Worm (Caenorhabditis elegans) whole organism, L1 larva: ENCODE data around the gene C17F4.2.

Experiments used
- C04F5.9 ChIP-seq: sonication (generic microtip); optimal IDR thresholded peaks from 2 replicates; lab custom pipeline; 2016; ENCODE audit warnings: missing genetic modification characterization, missing compliant biosample characterization
- Y116A8C.19 ChIP-seq: sonication (generic microtip); optimal IDR thresholded peaks from 2 replicates; lab custom pipeline; 2016; ENCODE audit warnings: missing compliant biosample characterization, missing genetic modification characterization, borderline replicate concordance
- aly-2 ChIP-seq: fragments of 150-350 bp; optimal IDR thresholded peaks from 2 replicates; lab custom pipeline; 2014; ENCODE audit warnings: missing biosample characterization, missing genetic modification characterization
- ceh-82 ChIP-seq, 3 experiments: fragments of 150-350 bp in 1 of 3; sonication (generic microtip) in 2 of 3; optimal IDR thresholded peaks; 2 replicates each; lab custom pipeline; 2014 to 2017; ENCODE audit warnings: missing biosample characterization in 3 of 3, missing genetic modification characterization in 3 of 3
- dpl-1 ChIP-seq, 3 experiments: fragments of 150-350 bp in 2 of 3; sonication (generic microtip) in 1 of 3; optimal IDR thresholded peaks; 2 replicates each; lab custom pipeline; 2014 to 2017; ENCODE audit warnings: missing biosample characterization in 3 of 3, missing genetic modification characterization in 3 of 3, missing genetic modification reagents in 3 of 3
- dsc-1 ChIP-seq: sonication (generic microtip); optimal IDR thresholded peaks from 2 replicates; lab custom pipeline; 2016; ENCODE audit warnings: mild to moderate bottlenecking, missing genetic modification characterization, missing compliant biosample characterization
- efl-1 ChIP-seq, 4 experiments: fragments of 150-350 bp; optimal IDR thresholded peaks in 3 of 4; peaks in 1 of 4; 1 replicate in 1 of 4; 2 replicates in 3 of 4; lab custom pipeline; 2014; ENCODE audit warnings: missing biosample characterization in 2 of 4, missing genetic modification characterization in 2 of 4, missing genetic modification reagents in 2 of 4
- egl-27 ChIP-seq, 2 experiments: fragments of 150-350 bp in 1 of 2; sonication (generic microtip); optimal IDR thresholded peaks; 3 replicates each; lab custom pipeline; 2017 to 2018; ENCODE audit warnings: missing biosample characterization in 2 of 2, missing genetic modification characterization in 2 of 2, missing genetic modification reagents in 2 of 2
- elt-3 ChIP-seq, 6 experiments: fragments of 150-350 bp in 1 of 6; sonication (generic microtip); optimal IDR thresholded peaks; 2 replicates each; lab custom pipeline; 2017 to 2018; ENCODE audit warnings: missing biosample characterization in 6 of 6, missing genetic modification characterization in 6 of 6, inconsistent platforms in 1 of 6
- ets-5 ChIP-seq: fragments of 200-800 bp; sonication (Bioruptor generic); IDR thresholded peaks from 2 replicates; pipeline ENCODE4 v1.3.6; 2022; ENCODE audit warnings: missing genetic modification characterization, missing compliant biosample characterization
- fkh-8 ChIP-seq: sonication (generic microtip); optimal IDR thresholded peaks from 2 replicates; lab custom pipeline; 2016; ENCODE audit warnings: mild to moderate bottlenecking, missing genetic modification characterization, missing compliant biosample characterization
- fos-1 ChIP-seq: fragments of 150-350 bp; optimal IDR thresholded peaks from 2 replicates; lab custom pipeline; 2014; ENCODE audit warnings: missing biosample characterization, missing genetic modification characterization
- hpl-2 ChIP-seq: fragments of 150-350 bp; optimal IDR thresholded peaks from 2 replicates; lab custom pipeline; 2014; ENCODE audit warnings: missing biosample characterization, missing genetic modification reagents, missing genetic modification characterization
- isw-1 ChIP-seq: fragments of 200-800 bp; sonication (Bioruptor generic); IDR thresholded peaks from 2 replicates; pipeline ENCODE4 v1.3.6; 2022; ENCODE audit warnings: missing genetic modification characterization, missing compliant biosample characterization
- lin-13 ChIP-seq: fragments of 150-350 bp; optimal IDR thresholded peaks from 2 replicates; lab custom pipeline; 2014; ENCODE audit warnings: missing biosample characterization, missing genetic modification reagents, missing genetic modification characterization
- lin-14 ChIP-seq: fragments of 200-800 bp; sonication (Bioruptor generic); optimal IDR thresholded peaks from 2 replicates; lab custom pipeline; 2018; ENCODE audit warnings: mild to moderate bottlenecking, missing genetic modification characterization, moderate library complexity, missing compliant biosample characterization
- lsy-2 ChIP-seq, 2 experiments: fragments of 150-350 bp; optimal IDR thresholded peaks; 2 replicates each; lab custom pipeline; 2014; ENCODE audit warnings: missing biosample characterization in 2 of 2, missing genetic modification characterization in 2 of 2
- mdl-1 ChIP-seq, 2 experiments: fragments of 150-350 bp; optimal IDR thresholded peaks; 2 replicates each; lab custom pipeline; 2014 to 2017; ENCODE audit warnings: missing biosample characterization in 2 of 2, missing genetic modification characterization in 2 of 2, inconsistent platforms in 1 of 2
- nhr-11 ChIP-seq: fragments of 150-350 bp; optimal IDR thresholded peaks from 2 replicates; lab custom pipeline; 2014; ENCODE audit warnings: missing biosample characterization, missing genetic modification characterization
- nhr-19 ChIP-seq: fragments of 200-800 bp; sonication (Bioruptor generic); conservative IDR thresholded peaks from 2 replicates; pipeline ENCODE4 v1.3.6; 2022; ENCODE audit warnings: missing genetic modification characterization, missing compliant biosample characterization
- nhr-20 ChIP-seq: sonication (generic microtip); optimal IDR thresholded peaks from 2 replicates; lab custom pipeline; 2016; ENCODE audit warnings: mild to moderate bottlenecking, missing genetic modification characterization, missing compliant biosample characterization
- nhr-237 ChIP-seq: fragments of 150-350 bp; optimal IDR thresholded peaks from 2 replicates; lab custom pipeline; 2014; ENCODE audit warnings: missing biosample characterization, missing genetic modification characterization
- nhr-76 ChIP-seq: sonication (generic microtip); optimal IDR thresholded peaks from 2 replicates; lab custom pipeline; 2017; ENCODE audit warnings: missing biosample characterization, missing genetic modification characterization
- nhr-85 ChIP-seq: sonication (generic microtip); peaks from one replicate; lab custom pipeline; 2016; ENCODE audit warnings: missing genetic modification characterization, inconsistent platforms, missing compliant biosample characterization
- pag-3 ChIP-seq: sonication (generic microtip); optimal IDR thresholded peaks from 2 replicates; lab custom pipeline; 2017; ENCODE audit warnings: missing genetic modification characterization, mild to moderate bottlenecking, missing compliant biosample characterization, antibody characterized with exemption, borderline replicate concordance; ENCODE audit not compliant: insufficient read depth
- snu-23 ChIP-seq: sonication (generic microtip); optimal IDR thresholded peaks from 2 replicates; lab custom pipeline; 2016; ENCODE audit warnings: missing genetic modification characterization, missing compliant biosample characterization
- sup-37 ChIP-seq: fragments of 200-800 bp; sonication (Bioruptor generic); optimal IDR thresholded peaks from 2 replicates; lab custom pipeline; 2018; ENCODE audit warnings: mild to moderate bottlenecking, missing genetic modification characterization, missing compliant biosample characterization
- unc-130 ChIP-seq: fragments of 150-350 bp; optimal IDR thresholded peaks from 2 replicates; lab custom pipeline; 2017; ENCODE audit warnings: missing biosample characterization, missing genetic modification characterization, inconsistent platforms
- unc-30 ChIP-seq: sonication (generic microtip); optimal IDR thresholded peaks from 2 replicates; lab custom pipeline; 2017; ENCODE audit warnings: missing biosample characterization, missing genetic modification characterization
- unc-98 ChIP-seq: fragments of 200-800 bp; sonication (Bioruptor generic); IDR thresholded peaks from 2 replicates; pipeline ENCODE4 v1.3.6; 2022; ENCODE audit warnings: missing genetic modification characterization, missing compliant biosample characterization
- vab-15 ChIP-seq: sonication (generic microtip); optimal IDR thresholded peaks from 2 replicates; lab custom pipeline; 2017; ENCODE audit warnings: missing genotype, mild to moderate bottlenecking, missing genetic modification characterization, missing compliant biosample characterization
- xbp-1 ChIP-seq: sonication (generic microtip); optimal IDR thresholded peaks from 2 replicates; lab custom pipeline; 2016; ENCODE audit warnings: missing genetic modification characterization, missing compliant biosample characterization
- zip-4 ChIP-seq: fragments of 200-800 bp; sonication (Bioruptor generic); optimal IDR thresholded peaks from 2 replicates; lab custom pipeline; 2018; ENCODE audit warnings: mild to moderate bottlenecking, missing genetic modification characterization, moderate library complexity, missing compliant biosample characterization

The C17F4.2 gene

ce11 chrII:3259254-3259653 is 10.8 kb downstream of the C17F4.2 start, which contains the start of gene gcy-19:
gcy-19 (minus strand) TSS chrII:3259354.
- TF ChIP-seq hpl-2 (GFP tag; lab: Kevin White, UChicago) (no peak), isw-1 (GFP tag; lab: Robert Waterston, UW) (no peak), elt-3 (tag; optimal IDR thresholded peaks at IDR 0.05; lab: Kevin White, UChicago) (no peak), nhr-19 (GFP tag; lab: Robert Waterston, UW) (no peak), ets-5 (GFP tag; lab: Robert Waterston, UW) (no peak)

ce11 chrII:3262504-3262903 is 14.0 kb downstream of the C17F4.2 start, which contains the start of gene F02E11.2:
F02E11.2 (plus strand) TSS chrII:3262804.
- no peak for TF ChIP-seq unc-30 (tag; lab: Kevin White, UChicago)
- no peak for TF ChIP-seq aly-2
- TF ChIP-seq egl-27 (tag; optimal IDR thresholded peaks at IDR 0.05; lab: Kevin White, UChicago), result no peak
- no peak for TF ChIP-seq ceh-82 (tag; optimal IDR thresholded peaks at IDR 0.05; lab: Kevin White, UChicago)
- no peak for TF ChIP-seq elt-3 (tag; optimal IDR thresholded peaks at IDR 0.05; lab: Kevin White, UChicago)
- no peak for TF ChIP-seq zip-4 (GFP tag; lab: Kevin White, UChicago)
- no peak for TF ChIP-seq dsc-1 (tag; lab: Kevin White, UChicago)
- TF ChIP-seq xbp-1 (tag; lab: Kevin White, UChicago), result no peak
- TF ChIP-seq unc-130 (tag; lab: Kevin White, UChicago), result no peak
- no peak for TF ChIP-seq nhr-20 (tag; lab: Kevin White, UChicago)
- no peak for TF ChIP-seq isw-1 (GFP tag; lab: Robert Waterston, UW)
- no peak for TF ChIP-seq unc-98 (GFP tag; lab: Robert Waterston, UW)
- TF ChIP-seq snu-23 (GFP tag; lab: Kevin White, UChicago), result no peak

DNA sequence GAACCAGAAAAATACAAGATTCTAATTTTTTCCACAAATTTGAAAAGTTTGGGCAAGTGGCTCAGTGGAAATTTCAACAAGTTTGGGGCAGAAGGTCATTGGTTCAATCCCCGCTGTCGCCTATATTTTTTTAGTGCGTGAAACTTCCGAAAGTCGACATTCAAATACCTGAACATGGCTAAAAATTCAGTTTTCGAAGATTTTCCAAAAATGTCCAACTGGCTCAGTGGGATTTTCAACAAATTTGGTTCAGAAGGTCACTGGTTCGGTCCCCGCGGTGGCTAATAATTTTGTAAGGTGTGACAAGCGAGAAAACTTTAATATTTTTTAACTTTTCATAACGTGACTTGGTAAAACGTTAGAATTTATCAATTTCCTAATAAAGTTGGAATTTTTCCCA is 16.2 kb downstream of the C17F4.2 start:
- TF ChIP-seq C04F5.9 (tag; lab: Kevin White, UChicago), result no peak
- TF ChIP-seq pag-3 (tag; lab: Kevin White, UChicago), result no peak
- no peak for TF ChIP-seq mdl-1 (tag; optimal IDR thresholded peaks at IDR 0.05; lab: Kevin White, UChicago)
- no peak for TF ChIP-seq Y116A8C.19
- no peak for TF ChIP-seq nhr-19 (GFP tag; lab: Robert Waterston, UW)
- TF ChIP-seq nhr-76 (tag; lab: Kevin White, UChicago), result no peak
- no peak for TF ChIP-seq fos-1 (tag; lab: Kevin White, UChicago)
- TF ChIP-seq nhr-11 (tag; lab: Kevin White, UChicago), result no peak
- no peak for TF ChIP-seq sup-37
- no peak for TF ChIP-seq zip-4 (GFP tag; lab: Kevin White, UChicago)
- TF ChIP-seq lin-14 (GFP tag; lab: Kevin White, UChicago), result no peak
- no peak for TF ChIP-seq nhr-237 (tag; lab: Kevin White, UChicago)
- TF ChIP-seq isw-1 (GFP tag; lab: Robert Waterston, UW), result no peak
- no peak for TF ChIP-seq nhr-85
- TF ChIP-seq dpl-1 (GFP tag; optimal IDR thresholded peaks at IDR 0.05; lab: Kevin White, UChicago), result no peak
- TF ChIP-seq, all 84 proteins: peak for 0

DNA sequence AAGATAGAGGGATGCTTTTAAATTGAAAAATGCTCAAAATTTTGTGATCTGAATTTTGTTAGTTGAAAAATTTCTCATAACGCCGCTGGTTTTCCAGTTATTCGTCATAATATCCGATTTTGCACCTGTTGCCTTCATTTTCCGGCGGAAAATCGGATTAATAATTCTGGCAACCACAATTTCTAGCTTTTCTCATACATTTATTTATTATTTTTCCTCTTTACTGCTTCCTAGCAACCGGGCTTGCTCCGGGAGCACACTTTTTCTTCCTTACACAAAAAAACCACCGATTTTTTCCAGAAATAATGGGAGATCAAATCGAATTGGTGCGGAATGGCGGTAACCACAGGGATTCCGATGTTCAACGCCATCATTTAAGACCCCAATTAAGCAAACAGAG is 18.9 kb downstream of the C17F4.2 start, which contains the start of gene F02E11.7:
Gene F02E11.7 (plus strand): TSS at position 301 of the 400 bp plus-strand sequence.
- peak; percentile 11 for TF ChIP-seq fkh-8 (tag; lab: Kevin White, UChicago)
- no peak for TF ChIP-seq nhr-76 (tag; lab: Kevin White, UChicago)

DNA sequence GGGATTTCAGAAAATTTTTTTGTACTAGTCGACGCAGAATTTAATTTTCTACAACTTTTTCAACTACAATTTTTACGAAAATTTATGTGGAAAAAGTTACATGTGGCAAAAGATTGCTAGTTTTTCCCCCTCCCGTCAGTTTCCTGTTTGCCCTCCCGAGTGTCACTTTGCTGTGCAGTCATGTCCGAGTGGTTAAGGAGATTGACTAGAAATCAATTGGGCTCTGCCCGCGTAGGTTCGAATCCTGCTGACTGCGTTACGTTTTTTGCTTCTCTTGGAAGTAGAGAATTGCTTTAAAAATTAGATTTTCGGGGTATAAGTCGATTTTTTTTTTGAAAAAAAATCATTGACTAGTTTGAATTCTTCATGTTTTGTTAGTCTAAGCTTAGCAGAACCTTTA is 19.3 kb downstream of the C17F4.2 start:
- TF ChIP-seq vab-15 (no peak), lin-13 (GFP tag; lab: Kevin White, UChicago) (no peak), nhr-19 (GFP tag; lab: Robert Waterston, UW) (0 out of 2 replicates have a peak, but pooled peaks have one; percentile 8), efl-1 (optimal IDR thresholded peaks at IDR 0.05; lab: Kevin White, UChicago) (peak in 1 of 2 experiments; percentile 1), efl-1 (GFP tag; optimal IDR thresholded peaks at IDR 0.05 in 1 of 2; lab: Kevin White, UChicago) (no peak), snu-23 (GFP tag; lab: Kevin White, UChicago) (peak; percentile 3), lsy-2 (tag; optimal IDR thresholded peaks at IDR 0.05; lab: Kevin White, UChicago) (peak in 1 of 2 experiments; percentile 10)
- TF ChIP-seq, all 84 proteins: peak for 4
